Fruit fly (Drosophila melanogaster): Measurements from ENCODE around the gene park.

The park gene

dm6 chr3L:21230762-21231161 is 34.1 kb upstream of the park start:
- no peak for TF ChIP-seq CG34406 (GFP tag; optimal IDR thresholded peaks at IDR 0.05)
- no peak for TF ChIP-seq Sox102F (GFP tag; optimal IDR thresholded peaks at IDR 0.05)
- TF ChIP-seq CG16779 (tag; optimal IDR thresholded peaks at IDR 0.05): no peak
- TF ChIP-seq CG8119 (GFP tag; IDR thresholded peaks at IDR 0.05): no peak
- no peak for TF ChIP-seq Eip78C (GFP tag)
- no peak for TF ChIP-seq CG9139 (GFP tag; optimal IDR thresholded peaks at IDR 0.05)
- TF ChIP-seq net (GFP tag; optimal IDR thresholded peaks at IDR 0.05): no peak
- TF ChIP-seq fkh (GFP tag; optimal IDR thresholded peaks at IDR 0.05): no peak

dm6 chr3L:21229764-21230163 is 33.1 kb upstream of the park start:
- TF ChIP-seq CG3919 (GFP tag; optimal IDR thresholded peaks at IDR 0.05) (peak; percentile 29), Met (GFP tag; optimal IDR thresholded peaks at IDR 0.05) (no peak), Ets21C (GFP tag; optimal IDR thresholded peaks at IDR 0.05) (no peak), vri (GFP tag; optimal IDR thresholded peaks at IDR 0.05) (no peak), lz (GFP tag; optimal IDR thresholded peaks at IDR 0.05) (no peak), CG11902 (GFP tag; optimal IDR thresholded peaks at IDR 0.05) (no peak), CG8119 (GFP tag; IDR thresholded peaks at IDR 0.05) (peak; percentile 89), CG9139 (GFP tag; optimal IDR thresholded peaks at IDR 0.05) (no peak), CG4318 (GFP tag; optimal IDR thresholded peaks at IDR 0.05) (peak; percentile 83), Gug (GFP tag; IDR thresholded peaks at IDR 0.05) (peak; percentile 62), dac (GFP tag; optimal IDR thresholded peaks at IDR 0.05) (peak; percentile 78), CG16779 (tag; optimal IDR thresholded peaks at IDR 0.05) (peak; percentile 12), svp (GFP tag) (no peak), CG11762 (GFP tag; optimal IDR thresholded peaks at IDR 0.05; ENCODE audit: insufficient read depth) (peak; percentile 19), CG32006 (GFP tag; optimal IDR thresholded peaks at IDR 0.05) (peak; percentile 90), Hr4 (GFP tag; optimal IDR thresholded peaks at IDR 0.05) (peak; percentile 92), CG8632 (GFP tag; optimal IDR thresholded peaks at IDR 0.05) (no peak), Eip93F (GFP tag; optimal IDR thresholded peaks at IDR 0.05) (no peak), CG6163 (GFP tag; IDR thresholded peaks at IDR 0.05) (peak; percentile 60), CG34406 (GFP tag; optimal IDR thresholded peaks at IDR 0.05) (no peak), CG10631 (GFP tag; optimal IDR thresholded peaks at IDR 0.05) (no peak), Hr38 (GFP tag; optimal IDR thresholded peaks at IDR 0.05) (no peak), Lpt (GFP tag; optimal IDR thresholded peaks at IDR 0.05) (peak; percentile 83), CG1621 (tag; optimal IDR thresholded peaks at IDR 0.05) (no peak), CG10669 (GFP tag; optimal IDR thresholded peaks at IDR 0.05) (no peak), fkh (GFP tag; optimal IDR thresholded peaks at IDR 0.05) (no peak), eg (GFP tag; IDR thresholded peaks at IDR 0.05) (peak; percentile 82), cyc (GFP tag; optimal IDR thresholded peaks at IDR 0.05) (no peak), Smox (GFP tag; optimal IDR thresholded peaks at IDR 0.05) (no peak), CG6276 (GFP tag; optimal IDR thresholded peaks at IDR 0.05) (peak; percentile 88), CG6808 (GFP tag; optimal IDR thresholded peaks at IDR 0.05) (no peak), pdm3 (GFP tag; optimal IDR thresholded peaks at IDR 0.05) (peak; percentile 57), Sox102F (GFP tag; optimal IDR thresholded peaks at IDR 0.05) (no peak), achi (GFP tag; optimal IDR thresholded peaks at IDR 0.05) (peak; percentile 51), Sox15 (GFP tag; optimal IDR thresholded peaks at IDR 0.05) (no peak), CG31627 (GFP tag; optimal IDR thresholded peaks at IDR 0.05) (no peak), CG6854 (GFP tag; optimal IDR thresholded peaks at IDR 0.05) (no peak), CG7368 (GFP tag; optimal IDR thresholded peaks at IDR 0.05) (no peak), CG3032 (tag; optimal IDR thresholded peaks at IDR 0.05) (no peak), topi (GFP tag; optimal IDR thresholded peaks at IDR 0.05) (no peak), OdsH (GFP tag; optimal IDR thresholded peaks at IDR 0.05) (peak; percentile 52), Hr39 (GFP tag; optimal IDR thresholded peaks at IDR 0.05) (no peak), spab (GFP tag; optimal IDR thresholded peaks at IDR 0.05) (no peak), net (GFP tag; optimal IDR thresholded peaks at IDR 0.05) (peak; percentile 68), Ets96B (tag; optimal IDR thresholded peaks at IDR 0.05) (no peak), CG15336 (GFP tag; IDR thresholded peaks at IDR 0.05) (peak; percentile 89), fd85E (GFP tag; optimal IDR thresholded peaks at IDR 0.05) (no peak), Blimp-1 (GFP tag; optimal IDR thresholded peaks at IDR 0.05) (no peak), Eip75B (GFP tag; optimal IDR thresholded peaks at IDR 0.05) (no peak), acj6 (GFP tag; optimal IDR thresholded peaks at IDR 0.05) (no peak)
